Worm (Caenorhabditis elegans) whole organism, late embryonic: ENCODE measurements around the gene C55B6.7.

Experiments
- C08G9.2 ChIP-seq: sonication (generic microtip); optimal IDR thresholded peaks from 2 replicates; lab custom pipeline; 2016; ENCODE audit warnings: mild to moderate bottlenecking, missing genetic modification characterization, moderate library complexity, missing compliant biosample characterization
- C38D4.7 ChIP-seq: fragments of 200-800 bp; sonication (Bioruptor generic); optimal IDR thresholded peaks from 2 replicates; lab custom pipeline; 2018; ENCODE audit warnings: mild to moderate bottlenecking, missing genetic modification characterization, moderate library complexity, missing compliant biosample characterization
- F13H6.1 ChIP-seq: sonication (generic microtip); optimal IDR thresholded peaks from 2 replicates; lab custom pipeline; 2016; ENCODE audit warnings: missing genetic modification characterization, missing compliant biosample characterization
- K02D7.2 ChIP-seq: sonication (generic microtip); optimal IDR thresholded peaks from 2 replicates; lab custom pipeline; 2017; ENCODE audit warnings: mild to moderate bottlenecking, missing genetic modification characterization, missing compliant biosample characterization
- Y22D7AL.16 ChIP-seq: sonication (generic microtip); optimal IDR thresholded peaks from 2 replicates; lab custom pipeline; 2016; ENCODE audit warnings: missing genetic modification characterization, missing compliant biosample characterization
- ceh-14 ChIP-seq: sonication (generic microtip); optimal IDR thresholded peaks from 2 replicates; lab custom pipeline; 2016; ENCODE audit warnings: missing genotype, missing genetic modification characterization, missing compliant biosample characterization
- ceh-18 ChIP-seq: sonication (generic microtip); optimal IDR thresholded peaks from 2 replicates; lab custom pipeline; 2016; ENCODE audit warnings: missing genetic modification characterization, missing compliant biosample characterization
- ceh-24 ChIP-seq: sonication (generic microtip); optimal IDR thresholded peaks from 2 replicates; lab custom pipeline; 2016; ENCODE audit warnings: mild to moderate bottlenecking, missing genetic modification characterization, missing compliant biosample characterization
- ceh-31 ChIP-seq: sonication (generic microtip); optimal IDR thresholded peaks from 2 replicates; lab custom pipeline; 2016; ENCODE audit warnings: missing genetic modification characterization, missing compliant biosample characterization
- ceh-34 ChIP-seq: sonication (generic microtip); optimal IDR thresholded peaks from 2 replicates; lab custom pipeline; 2016; ENCODE audit warnings: mild to moderate bottlenecking, missing genetic modification characterization, missing compliant biosample characterization
- ceh-48 ChIP-seq: sonication (generic microtip); optimal IDR thresholded peaks from 2 replicates; lab custom pipeline; 2016; ENCODE audit warnings: missing genetic modification characterization, inconsistent platforms, missing compliant biosample characterization
- ceh-6 ChIP-seq: fragments of 200-800 bp; sonication (Bioruptor generic); optimal IDR thresholded peaks from 2 replicates; lab custom pipeline; 2018; ENCODE audit warnings: mild to moderate bottlenecking, missing genetic modification characterization, missing compliant biosample characterization
- ceh-9 ChIP-seq: sonication (generic microtip); optimal IDR thresholded peaks from 2 replicates; lab custom pipeline; 2016; ENCODE audit warnings: mild to moderate bottlenecking, missing genetic modification characterization, inconsistent platforms, missing compliant biosample characterization
- che-1 ChIP-seq: sonication (generic microtip); optimal IDR thresholded peaks from 2 replicates; lab custom pipeline; 2016; ENCODE audit warnings: mild to moderate bottlenecking, missing genetic modification characterization, missing compliant biosample characterization
- dmd-4 ChIP-seq: sonication (generic microtip); optimal IDR thresholded peaks from 2 replicates; lab custom pipeline; 2016; ENCODE audit warnings: borderline replicate concordance, missing genetic modification characterization, missing compliant biosample characterization
- elt-4 ChIP-seq: sonication (generic microtip); optimal IDR thresholded peaks from 2 replicates; lab custom pipeline; 2016; ENCODE audit warnings: missing genetic modification characterization, missing compliant biosample characterization
- ets-4 ChIP-seq: sonication (generic microtip); optimal IDR thresholded peaks from 2 replicates; lab custom pipeline; 2016; ENCODE audit warnings: missing genetic modification characterization, missing compliant biosample characterization
- eyg-1 ChIP-seq: sonication (generic microtip); optimal IDR thresholded peaks from 2 replicates; lab custom pipeline; 2016; ENCODE audit warnings: missing genotype, missing genetic modification characterization, missing compliant biosample characterization
- fax-1 ChIP-seq: sonication (generic microtip); optimal IDR thresholded peaks from 2 replicates; lab custom pipeline; 2016; ENCODE audit warnings: missing genotype, missing genetic modification characterization, missing compliant biosample characterization
- fkh-6 ChIP-seq: sonication (generic microtip); optimal IDR thresholded peaks from 2 replicates; lab custom pipeline; 2016; ENCODE audit warnings: missing genetic modification characterization, missing compliant biosample characterization
- gmeb-2 ChIP-seq: sonication (generic microtip); optimal IDR thresholded peaks from 2 replicates; lab custom pipeline; 2016; ENCODE audit warnings: missing genetic modification characterization, inconsistent platforms, missing compliant biosample characterization
- hlh-13 ChIP-seq: fragments of 200-800 bp; sonication (Bioruptor generic); optimal IDR thresholded peaks from 2 replicates; lab custom pipeline; 2018; ENCODE audit warnings: mild to moderate bottlenecking, missing genetic modification characterization, missing compliant biosample characterization
- hlh-15 ChIP-seq: sonication (generic microtip); optimal IDR thresholded peaks from 2 replicates; lab custom pipeline; 2016; ENCODE audit warnings: missing genetic modification characterization, missing compliant biosample characterization
- hlh-30 ChIP-seq: sonication (generic microtip); optimal IDR thresholded peaks from 2 replicates; lab custom pipeline; 2017; ENCODE audit warnings: antibody characterized with exemption, missing genetic modification characterization, missing compliant biosample characterization; ENCODE audit not compliant: insufficient read depth
- hlh-8 ChIP-seq: sonication (generic microtip); optimal IDR thresholded peaks from 2 replicates; lab custom pipeline; 2016; ENCODE audit warnings: missing genotype, missing genetic modification characterization, missing compliant biosample characterization
- madf-2 ChIP-seq: sonication (generic microtip); optimal IDR thresholded peaks from 2 replicates; lab custom pipeline; 2017; ENCODE audit warnings: missing genetic modification characterization, missing compliant biosample characterization
- mec-3 ChIP-seq: sonication (generic microtip); optimal IDR thresholded peaks from 2 replicates; lab custom pipeline; 2016; ENCODE audit warnings: borderline replicate concordance, missing genetic modification characterization, missing compliant biosample characterization
- nhr-11 ChIP-seq: fragments of 150-350 bp; optimal IDR thresholded peaks from 2 replicates; lab custom pipeline; 2014; ENCODE audit warnings: missing biosample characterization, missing genetic modification characterization
- nhr-232 ChIP-seq: sonication (generic microtip); optimal IDR thresholded peaks from 2 replicates; lab custom pipeline; 2016; ENCODE audit warnings: missing genetic modification characterization, missing compliant biosample characterization
- npax-4 ChIP-seq: sonication (generic microtip); optimal IDR thresholded peaks from 2 replicates; lab custom pipeline; 2016; ENCODE audit warnings: missing genetic modification characterization, missing compliant biosample characterization
- odd-2 ChIP-seq: sonication (generic microtip); optimal IDR thresholded peaks from 2 replicates; lab custom pipeline; 2017; ENCODE audit warnings: antibody characterized with exemption, mild to moderate bottlenecking, missing genetic modification characterization, missing compliant biosample characterization
- pag-3 ChIP-seq: sonication (generic microtip); optimal IDR thresholded peaks from 2 replicates; lab custom pipeline; 2016; ENCODE audit warnings: missing compliant biosample characterization, missing genetic modification characterization, borderline replicate concordance
- pat-9 ChIP-seq: fragments of 200-800 bp; sonication (Bioruptor generic); optimal IDR thresholded peaks from 2 replicates; lab custom pipeline; 2018; ENCODE audit warnings: mild to moderate bottlenecking, missing genetic modification characterization, moderate library complexity, missing compliant biosample characterization
- pqm-1 ChIP-seq: sonication (generic microtip); optimal IDR thresholded peaks from 2 replicates; lab custom pipeline; 2016; ENCODE audit warnings: missing genetic modification characterization, missing compliant biosample characterization
- pros-1 ChIP-seq: fragments of 150-350 bp; optimal IDR thresholded peaks from 2 replicates; lab custom pipeline; 2014; ENCODE audit warnings: missing biosample characterization, missing genetic modification reagents, missing genetic modification characterization
- ref-2 ChIP-seq: sonication (generic microtip); optimal IDR thresholded peaks from 2 replicates; lab custom pipeline; 2016; ENCODE audit warnings: missing genetic modification characterization, missing compliant biosample characterization
- rnt-1 ChIP-seq: sonication (generic microtip); optimal IDR thresholded peaks from 2 replicates; lab custom pipeline; 2016; ENCODE audit warnings: missing genetic modification characterization, missing compliant biosample characterization
- sdc-2 ChIP-seq: sonication (generic microtip); optimal IDR thresholded peaks from 2 replicates; lab custom pipeline; 2016; ENCODE audit warnings: missing genotype, missing genetic modification characterization, missing compliant biosample characterization
- sox-4 ChIP-seq: sonication (generic microtip); optimal IDR thresholded peaks from 2 replicates; lab custom pipeline; 2017; ENCODE audit warnings: mild to moderate bottlenecking, missing genetic modification characterization, inconsistent platforms, missing compliant biosample characterization
- syd-9 ChIP-seq: sonication (generic microtip); optimal IDR thresholded peaks from 2 replicates; lab custom pipeline; 2016; ENCODE audit warnings: mild to moderate bottlenecking, missing genetic modification characterization, moderate library complexity, missing compliant biosample characterization
- tbx-2 ChIP-seq: sonication (generic microtip); optimal IDR thresholded peaks from 2 replicates; lab custom pipeline; 2016; ENCODE audit warnings: missing genetic modification characterization, missing compliant biosample characterization
- tbx-7 ChIP-seq: sonication (generic microtip); optimal IDR thresholded peaks from 2 replicates; lab custom pipeline; 2016; ENCODE audit warnings: missing genotype, missing genetic modification characterization, missing compliant biosample characterization
- unc-42 ChIP-seq: sonication (generic microtip); optimal IDR thresholded peaks from 2 replicates; lab custom pipeline; 2016; ENCODE audit warnings: missing genotype, missing genetic modification characterization, missing compliant biosample characterization
- unc-55 ChIP-seq: sonication (generic microtip); optimal IDR thresholded peaks from 2 replicates; lab custom pipeline; 2017; ENCODE audit warnings: missing biosample characterization, missing genetic modification reagents, missing genetic modification characterization
- unc-86 ChIP-seq: sonication (generic microtip); optimal IDR thresholded peaks from 2 replicates; lab custom pipeline; 2016; ENCODE audit warnings: missing genetic modification characterization, missing compliant biosample characterization

Gene C55B6.7

DNA sequence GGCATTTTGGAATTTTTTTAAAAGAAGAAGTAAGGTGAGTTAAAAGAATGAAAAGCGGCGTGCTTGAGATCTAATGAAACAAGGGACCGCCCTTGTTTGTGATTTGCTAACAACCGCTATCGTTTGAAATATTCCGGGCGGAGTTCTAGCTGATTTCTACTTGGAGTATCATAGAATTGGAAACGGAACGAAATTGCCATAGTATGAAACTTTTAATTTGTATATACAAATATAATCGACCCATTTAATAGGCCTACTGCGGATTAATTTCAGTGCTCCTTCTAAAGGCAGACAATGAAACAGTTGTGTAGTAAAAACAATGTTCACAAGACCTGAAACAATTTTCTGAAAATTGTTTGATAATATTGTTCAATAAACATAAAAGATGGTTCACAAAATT, at the start of gene C55B6.7:
Gene C55B6.7, minus strand, starts transcription at position 101 of the 400 bp plus-strand sequence.
- TF ChIP-seq ceh-14 (tag; lab: Kevin White, UChicago) (no peak), F13H6.1 (tag; lab: Kevin White, UChicago) (no peak), ceh-48 (tag; lab: Kevin White, UChicago) (no peak), nhr-232 (no peak), syd-9 (tag; lab: Kevin White, UChicago) (no peak), eyg-1 (tag; lab: Kevin White, UChicago) (no peak), madf-2 (no peak), odd-2 (tag; lab: Kevin White, UChicago) (no peak), unc-86 (tag; lab: Kevin White, UChicago) (no peak), sox-4 (tag; lab: Kevin White, UChicago) (no peak), sdc-2 (no peak), ceh-6 (GFP tag; lab: Kevin White, UChicago) (no peak), C38D4.7 (GFP tag; lab: Kevin White, UChicago) (no peak), fkh-6 (tag; lab: Kevin White, UChicago) (no peak), che-1 (tag; lab: Kevin White, UChicago) (no peak), tbx-2 (tag; lab: Kevin White, UChicago) (no peak), C08G9.2 (tag; lab: Kevin White, UChicago) (no peak), mec-3 (no peak), elt-4 (no peak)
- TF ChIP-seq, all 69 proteins: peak for 0

DNA sequence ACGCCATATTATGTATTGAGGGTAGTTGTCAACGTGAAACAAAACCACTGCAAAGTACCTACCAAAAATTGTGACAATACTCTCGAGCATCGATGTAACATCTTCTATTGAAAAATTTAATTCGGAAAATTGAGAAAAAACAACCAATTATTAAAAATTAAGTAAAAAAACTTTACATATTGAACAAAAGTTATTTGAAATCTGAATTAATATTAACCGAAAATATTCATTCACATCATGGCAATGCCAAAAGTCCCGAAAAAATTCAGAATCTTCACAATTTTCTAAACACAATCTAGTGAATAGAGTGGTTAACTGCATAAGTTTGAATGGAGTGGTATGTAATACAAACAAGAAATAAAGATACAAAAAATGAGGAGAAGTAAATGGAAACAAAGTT, 46.8 kb upstream of the C55B6.7 start, which contains the start of gene F46H5.3:
Gene F46H5.3, minus strand, starts transcription at position 101 of the 400 bp plus-strand sequence.
- no peak for TF ChIP-seq dmd-4 (tag; lab: Kevin White, UChicago)
- TF ChIP-seq npax-4 (tag; lab: Kevin White, UChicago) = no peak
- TF ChIP-seq pag-3 (tag; lab: Kevin White, UChicago) = no peak
- TF ChIP-seq tbx-7 (tag; lab: Kevin White, UChicago) = no peak
- no peak for TF ChIP-seq nhr-11 (tag; lab: Kevin White, UChicago)
- TF ChIP-seq eyg-1 (tag; lab: Kevin White, UChicago) = no peak
- TF ChIP-seq hlh-30 = no peak
- no peak for TF ChIP-seq sdc-2
- no peak for TF ChIP-seq pat-9 (tag; lab: Kevin White, UChicago)
- TF ChIP-seq unc-86 (tag; lab: Kevin White, UChicago) = no peak
- TF ChIP-seq ets-4 (tag; lab: Kevin White, UChicago) = no peak
- no peak for TF ChIP-seq K02D7.2 (tag; lab: Kevin White, UChicago)
- no peak for TF ChIP-seq ceh-31
- TF ChIP-seq rnt-1 (tag; lab: Kevin White, UChicago) = no peak
- TF ChIP-seq che-1 (tag; lab: Kevin White, UChicago) = no peak
- no peak for TF ChIP-seq hlh-8 (tag; lab: Kevin White, UChicago)

DNA sequence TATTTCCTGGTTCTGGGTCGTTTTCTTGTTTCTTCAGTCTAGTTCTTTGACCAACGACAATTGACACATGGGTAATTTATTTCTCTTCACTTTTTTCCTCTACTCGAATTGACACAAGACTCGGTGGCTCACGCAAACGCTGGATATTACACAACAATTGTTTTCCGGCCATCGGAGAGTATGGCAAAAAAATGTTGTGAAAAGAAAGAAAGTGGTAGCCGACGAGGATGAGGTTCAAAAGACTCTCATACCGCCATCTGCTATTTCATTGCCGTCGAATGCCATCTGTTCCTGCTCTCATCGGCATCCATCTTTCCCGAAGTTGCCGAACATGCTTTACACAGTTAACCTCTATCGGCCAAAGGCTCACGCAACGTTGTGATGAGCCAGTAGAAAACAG, 44.9 kb upstream of the C55B6.7 start:
- TF ChIP-seq ceh-18 (tag; lab: Kevin White, UChicago) = peak; percentile 69
- TF ChIP-seq tbx-2 (tag; lab: Kevin White, UChicago) = no peak
- peak; percentile 0 for TF ChIP-seq pat-9 (tag; lab: Kevin White, UChicago)
- peak; percentile 61 for TF ChIP-seq hlh-8 (tag; lab: Kevin White, UChicago)
- peak; percentile 67 for TF ChIP-seq unc-55

DNA sequence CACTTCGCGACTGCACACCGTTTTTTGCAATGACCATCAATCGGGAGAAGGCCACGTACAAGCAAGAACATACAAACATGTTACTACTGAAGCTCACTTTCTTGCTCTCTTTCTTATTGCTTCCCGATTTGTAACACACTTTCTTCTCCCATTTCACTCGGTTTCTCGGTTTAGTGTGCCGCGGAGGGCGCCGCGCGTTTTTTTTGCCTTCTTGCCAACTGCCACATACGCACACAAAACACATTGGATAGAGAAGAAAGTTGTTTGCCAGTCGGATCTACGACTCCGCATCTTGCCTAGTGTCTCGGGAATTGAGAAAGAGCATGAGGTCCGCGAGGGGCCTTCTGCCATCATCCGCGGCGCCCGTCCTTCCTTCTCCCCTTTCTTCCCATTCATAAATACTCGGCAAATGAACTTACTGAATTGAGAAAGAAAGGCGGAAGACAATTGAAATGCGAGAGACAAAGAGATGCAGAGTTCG, 43.0 kb upstream of the C55B6.7 start:
- TF ChIP-seq nhr-11 (tag; lab: Kevin White, UChicago) (no peak), sox-4 (tag; lab: Kevin White, UChicago) (no peak), K02D7.2 (tag; lab: Kevin White, UChicago) (no peak), unc-42 (tag; lab: Kevin White, UChicago) (peak; percentile 91), pat-9 (tag; lab: Kevin White, UChicago) (no peak), Y22D7AL.16 (tag; lab: Kevin White, UChicago) (no peak), hlh-13 (GFP tag; lab: Kevin White, UChicago) (no peak), ets-4 (tag; lab: Kevin White, UChicago) (no peak), ceh-9 (tag; lab: Kevin White, UChicago) (no peak), gmeb-2 (tag; lab: Kevin White, UChicago) (no peak), pqm-1 (no peak), ceh-6 (GFP tag; lab: Kevin White, UChicago) (peak; percentile 30), ceh-34 (peak; percentile 66), ceh-14 (tag; lab: Kevin White, UChicago) (peak; percentile 49), ref-2 (peak; percentile 27), hlh-8 (tag; lab: Kevin White, UChicago) (no peak), odd-2 (tag; lab: Kevin White, UChicago) (no peak), ceh-24 (tag; lab: Kevin White, UChicago) (no peak), che-1 (tag; lab: Kevin White, UChicago) (no peak), syd-9 (tag; lab: Kevin White, UChicago) (peak; percentile 1), fax-1 (tag; lab: Kevin White, UChicago) (no peak), tbx-2 (tag; lab: Kevin White, UChicago) (peak; percentile 10), madf-2 (no peak), hlh-15 (tag; lab: Kevin White, UChicago) (no peak), pros-1 (tag; lab: Kevin White, UChicago) (no peak)
